Worm (Caenorhabditis elegans): ENCODE measurements around the gene C06B8.7.

ce11 chrV:15533864-15534263, 35.3 kb downstream of the C06B8.7 start, which contains the start of gene F21A3.2:
- TF ChIP-seq dao-5 (tag; optimal IDR thresholded peaks at IDR 0.05) (no peak), him-1 (tag; optimal IDR thresholded peaks at IDR 0.05) (no peak)

Measured in whole organism, L4/young adult.